Worm (Caenorhabditis elegans) whole organism, L3 larva: ENCODE measurements around the gene gpa-5.

Source experiments
- R02D3.7 ChIP-seq: fragments of 150-350 bp; optimal IDR thresholded peaks from 2 replicates; lab custom pipeline; 2014; ENCODE audit warnings: missing biosample characterization, missing genetic modification characterization
- ZK546.5 ChIP-seq: sonication (generic microtip); optimal IDR thresholded peaks from 2 replicates; lab custom pipeline; 2017; ENCODE audit warnings: missing biosample characterization, missing genetic modification characterization
- aly-2 ChIP-seq: fragments of 150-350 bp; optimal IDR thresholded peaks from 2 replicates; lab custom pipeline; 2014; ENCODE audit warnings: missing biosample characterization, missing genetic modification characterization
- ama-1 ChIP-seq: fragments of 150-350 bp; optimal IDR thresholded peaks from 2 replicates; lab custom pipeline; 2018
- ceh-16 ChIP-seq: sonication (generic microtip); optimal IDR thresholded peaks from 2 replicates; lab custom pipeline; 2017; ENCODE audit warnings: missing biosample characterization, missing genetic modification characterization
- ceh-28 ChIP-seq: fragments of 150-350 bp; optimal IDR thresholded peaks from 2 replicates; lab custom pipeline; 2014; ENCODE audit warnings: missing biosample characterization, missing genetic modification reagents, missing genetic modification characterization
- ceh-82 ChIP-seq: fragments of 150-350 bp; optimal IDR thresholded peaks from 2 replicates; lab custom pipeline; 2014; ENCODE audit warnings: missing biosample characterization, missing genetic modification characterization
- ceh-9 ChIP-seq: sonication (generic microtip); optimal IDR thresholded peaks from 2 replicates; lab custom pipeline; 2018; ENCODE audit warnings: missing biosample characterization, missing genetic modification characterization
- daf-12 ChIP-seq: fragments of 150-350 bp; optimal IDR thresholded peaks from 2 replicates; lab custom pipeline; 2014; ENCODE audit warnings: missing biosample characterization, missing genetic modification reagents, missing genetic modification characterization
- egl-27 ChIP-seq: sonication (generic microtip); optimal IDR thresholded peaks from 4 replicates; lab custom pipeline; 2017; ENCODE audit warnings: missing biosample characterization, missing genetic modification reagents, missing genetic modification characterization
- egl-5 ChIP-seq: fragments of 150-350 bp; optimal IDR thresholded peaks from 2 replicates; lab custom pipeline; 2017; ENCODE audit warnings: missing biosample characterization, missing genetic modification reagents, missing genetic modification characterization, inconsistent platforms
- elt-1 ChIP-seq: fragments of 150-350 bp; optimal IDR thresholded peaks from 2 replicates; lab custom pipeline; 2014; ENCODE audit warnings: missing biosample characterization, missing genetic modification characterization
- elt-2 ChIP-seq: sonication (generic microtip); optimal IDR thresholded peaks from 2 replicates; lab custom pipeline; 2016; ENCODE audit warnings: missing genetic modification reagents, mild to moderate bottlenecking, missing genetic modification characterization, missing compliant biosample characterization
- elt-3 ChIP-seq, 3 experiments: fragments of 150-350 bp in 1 of 3; sonication (generic microtip) in 2 of 3; optimal IDR thresholded peaks; 2 replicates in 2 of 3; 4 replicates in 1 of 3; lab custom pipeline; 2014 to 2017; ENCODE audit warnings: missing biosample characterization in 3 of 3, missing genetic modification characterization in 3 of 3
- eor-1 ChIP-seq, 2 experiments: fragments of 150-350 bp; optimal IDR thresholded peaks; 2 replicates each; lab custom pipeline; 2014 to 2018; ENCODE audit warnings: missing biosample characterization in 2 of 2, missing genetic modification characterization in 2 of 2
- fkh-10 ChIP-seq: sonication (generic microtip); optimal IDR thresholded peaks from 2 replicates; lab custom pipeline; 2017; ENCODE audit warnings: missing biosample characterization, missing genetic modification reagents, missing genetic modification characterization
- fkh-2 ChIP-seq: fragments of 150-350 bp; optimal IDR thresholded peaks from 2 replicates; lab custom pipeline; 2014; ENCODE audit warnings: missing biosample characterization, missing genetic modification reagents, missing genetic modification characterization
- fos-1 ChIP-seq: fragments of 150-350 bp; optimal IDR thresholded peaks from 2 replicates; lab custom pipeline; 2014; ENCODE audit warnings: missing biosample characterization, missing genetic modification characterization
- hmg-11 ChIP-seq: sonication (generic microtip); optimal IDR thresholded peaks from 2 replicates; lab custom pipeline; 2016; ENCODE audit warnings: missing genetic modification characterization, missing compliant biosample characterization
- jun-1 ChIP-seq: fragments of 150-350 bp; optimal IDR thresholded peaks from 2 replicates; lab custom pipeline; 2014; ENCODE audit warnings: missing biosample characterization, missing genetic modification reagents, missing genetic modification characterization
- lin-15B ChIP-seq: fragments of 150-350 bp; optimal IDR thresholded peaks from 2 replicates; lab custom pipeline; 2014; ENCODE audit warnings: missing biosample characterization, missing genetic modification characterization
- lin-39 ChIP-seq: fragments of 150-350 bp; optimal IDR thresholded peaks from 2 replicates; lab custom pipeline; 2018; ENCODE audit warnings: missing biosample characterization, missing genetic modification reagents, missing genetic modification characterization
- lsy-12 ChIP-seq: sonication (generic microtip); optimal IDR thresholded peaks from 2 replicates; lab custom pipeline; 2016; ENCODE audit warnings: mild to moderate bottlenecking, missing genetic modification characterization, missing compliant biosample characterization
- mdl-1 ChIP-seq: fragments of 150-350 bp; optimal IDR thresholded peaks from 2 replicates; lab custom pipeline; 2014; ENCODE audit warnings: missing biosample characterization, missing genetic modification characterization
- mml-1 ChIP-seq: fragments of 150-350 bp; sonication (generic microtip); optimal IDR thresholded peaks from 3 replicates; lab custom pipeline; 2014; ENCODE audit warnings: missing biosample characterization, missing genetic modification characterization
- nfya-1 ChIP-seq: sonication (generic microtip); optimal IDR thresholded peaks from 2 replicates; lab custom pipeline; 2017; ENCODE audit warnings: missing genetic modification characterization, mild to moderate bottlenecking, missing compliant biosample characterization, antibody characterized with exemption, moderate library complexity; ENCODE audit not compliant: insufficient read depth
- nhr-11 ChIP-seq: fragments of 150-350 bp; optimal IDR thresholded peaks from 2 replicates; lab custom pipeline; 2014; ENCODE audit warnings: missing biosample characterization, missing genetic modification characterization
- nhr-12 ChIP-seq: fragments of 150-350 bp; optimal IDR thresholded peaks from 2 replicates; lab custom pipeline; 2014; ENCODE audit warnings: missing biosample characterization, missing genetic modification characterization
- nhr-23 ChIP-seq: fragments of 150-350 bp; optimal IDR thresholded peaks from 2 replicates; lab custom pipeline; 2014; ENCODE audit warnings: missing biosample characterization, missing genetic modification reagents, missing genetic modification characterization
- nhr-237 ChIP-seq: fragments of 150-350 bp; optimal IDR thresholded peaks from 2 replicates; lab custom pipeline; 2014; ENCODE audit warnings: missing biosample characterization, missing genetic modification characterization
- nhr-25 ChIP-seq: sonication (generic microtip); optimal IDR thresholded peaks from 2 replicates; lab custom pipeline; 2017; ENCODE audit warnings: missing biosample characterization, missing genetic modification characterization
- nhr-28 ChIP-seq: fragments of 150-350 bp; optimal IDR thresholded peaks from 2 replicates; lab custom pipeline; 2014; ENCODE audit warnings: missing biosample characterization, missing genetic modification characterization
- nhr-43 ChIP-seq: sonication (generic microtip); optimal IDR thresholded peaks from 2 replicates; lab custom pipeline; 2016; ENCODE audit warnings: mild to moderate bottlenecking, missing genetic modification characterization, missing compliant biosample characterization; ENCODE audit not compliant: poor library complexity, severe bottlenecking
- nhr-67 ChIP-seq: fragments of 150-350 bp; optimal IDR thresholded peaks from 2 replicates; lab custom pipeline; 2014; ENCODE audit warnings: missing biosample characterization, missing genetic modification characterization
- nhr-76 ChIP-seq: fragments of 150-350 bp; sonication (generic microtip); optimal IDR thresholded peaks from 5 replicates; lab custom pipeline; 2014; ENCODE audit warnings: missing biosample characterization, missing genetic modification characterization
- nhr-77 ChIP-seq: fragments of 150-350 bp; optimal IDR thresholded peaks from 2 replicates; lab custom pipeline; 2014; ENCODE audit warnings: missing biosample characterization, missing genetic modification characterization
- pha-4 ChIP-seq: fragments of 150-350 bp; optimal IDR thresholded peaks from 2 replicates; lab custom pipeline; 2014; ENCODE audit warnings: missing biosample characterization, missing genetic modification reagents, missing genetic modification characterization
- pqm-1 ChIP-seq: fragments of 150-350 bp; optimal IDR thresholded peaks from 2 replicates; lab custom pipeline; 2017; ENCODE audit warnings: missing biosample characterization, missing genetic modification characterization, inconsistent platforms
- sea-2 ChIP-seq: fragments of 150-350 bp; sonication (generic microtip); optimal IDR thresholded peaks from 4 replicates; lab custom pipeline; 2014; ENCODE audit warnings: missing biosample characterization, missing genetic modification reagents, missing genetic modification characterization
- skn-1 ChIP-seq: fragments of 150-350 bp; optimal IDR thresholded peaks from 2 replicates; lab custom pipeline; 2014; ENCODE audit warnings: missing biosample characterization, missing genetic modification characterization
- snpc-4 ChIP-seq: fragments of 150-350 bp; optimal IDR thresholded peaks from 2 replicates; lab custom pipeline; 2014; ENCODE audit warnings: missing biosample characterization, missing genetic modification characterization
- tbx-2 ChIP-seq: sonication (generic microtip); optimal IDR thresholded peaks from 2 replicates; lab custom pipeline; 2016; ENCODE audit warnings: mild to moderate bottlenecking, missing genetic modification characterization, missing compliant biosample characterization
- unc-39 ChIP-seq: sonication (generic microtip); optimal IDR thresholded peaks from 4 replicates; lab custom pipeline; 2017; ENCODE audit warnings: missing biosample characterization, missing genetic modification characterization
- unc-62 ChIP-seq: fragments of 150-350 bp; sonication (generic microtip); optimal IDR thresholded peaks from 4 replicates; lab custom pipeline; 2014; ENCODE audit warnings: missing biosample characterization, missing genetic modification reagents, missing genetic modification characterization
- zag-1 ChIP-seq: fragments of 150-350 bp; optimal IDR thresholded peaks from 2 replicates; lab custom pipeline; 2014; ENCODE audit warnings: missing biosample characterization, missing genetic modification characterization
- ztf-11 ChIP-seq: fragments of 150-350 bp; optimal IDR thresholded peaks from 2 replicates; lab custom pipeline; 2014; ENCODE audit warnings: missing biosample characterization, missing genetic modification characterization
- ztf-4 ChIP-seq: fragments of 150-350 bp; optimal IDR thresholded peaks from 2 replicates; lab custom pipeline; 2014; ENCODE audit warnings: missing biosample characterization, missing genetic modification characterization

Gene gpa-5

DNA sequence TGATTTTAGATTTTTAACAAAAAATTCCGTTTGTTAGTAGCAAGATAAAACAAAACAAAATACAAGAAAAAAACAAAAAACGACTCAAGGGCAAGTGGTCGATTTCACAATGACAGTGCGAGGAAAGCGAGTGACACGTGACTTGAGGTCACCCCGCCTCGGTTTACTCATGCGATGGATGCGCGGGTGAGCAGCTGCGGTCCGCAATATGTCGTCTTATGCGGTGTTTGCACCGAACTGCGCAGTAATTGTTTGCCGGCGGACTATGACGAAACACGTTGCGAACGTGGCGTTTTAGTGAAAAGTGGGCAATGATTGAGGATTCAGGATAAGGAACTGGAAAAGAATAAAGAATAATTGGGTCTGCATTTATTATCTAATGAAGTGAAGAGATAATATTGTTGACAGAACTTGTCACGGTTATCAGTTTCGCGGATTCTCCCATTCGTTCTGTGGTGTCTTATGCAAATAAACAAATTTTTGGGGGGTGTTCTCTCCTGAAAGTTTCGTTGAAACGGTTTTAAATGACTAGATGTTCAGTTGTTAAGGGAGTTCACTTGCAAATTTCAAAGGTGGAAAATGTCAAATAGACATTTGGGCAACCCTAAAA, 49.4 kb downstream of the gpa-5 start:
- no peak for TF ChIP-seq aly-2
- no peak for TF ChIP-seq nhr-67 (tag; lab: Kevin White, UChicago)
- TF ChIP-seq egl-27, result no peak
- no peak for TF ChIP-seq fkh-10 (GFP tag; lab: Kevin White, UChicago)
- peak; percentile 55 for TF ChIP-seq mdl-1 (tag; lab: Kevin White, UChicago)
- no peak for TF ChIP-seq unc-39 (tag; lab: Kevin White, UChicago)
- no peak for TF ChIP-seq sea-2 (GFP tag; lab: Kevin White, UChicago)
- TF ChIP-seq tbx-2, result peak; percentile 26
- peak; percentile 88 for TF ChIP-seq nhr-25 (tag; lab: Kevin White, UChicago)
- TF ChIP-seq eor-1 (tag; optimal IDR thresholded peaks at IDR 0.05; lab: Kevin White, UChicago), result no peak
- no peak for TF ChIP-seq ama-1 (lab: Kevin White, UChicago)
- TF ChIP-seq ceh-28 (tag; lab: Kevin White, UChicago), result no peak
- TF ChIP-seq egl-5 (tag; lab: Kevin White, UChicago), result no peak
- no peak for TF ChIP-seq nhr-12
- TF ChIP-seq hmg-11, result peak; percentile 81
- TF ChIP-seq elt-1 (tag; lab: Kevin White, UChicago), result peak; percentile 38
- peak; percentile 26 for TF ChIP-seq lin-15B (tag; lab: Kevin White, UChicago)
- TF ChIP-seq ztf-4, result no peak
- peak; percentile 39 for TF ChIP-seq jun-1
- no peak for TF ChIP-seq fos-1 (tag; lab: Kevin White, UChicago)
- TF ChIP-seq ceh-16 (tag; lab: Kevin White, UChicago), result no peak
- no peak for TF ChIP-seq nhr-28 (tag; lab: Kevin White, UChicago)
- peak; percentile 66 for TF ChIP-seq lsy-12 (tag; lab: Kevin White, UChicago)
- peak; percentile 72 for TF ChIP-seq nfya-1 (tag; lab: Kevin White, UChicago)
- TF ChIP-seq zag-1, result no peak
- no peak for TF ChIP-seq ceh-82 (tag; lab: Kevin White, UChicago)
- TF ChIP-seq ZK546.5 (tag; lab: Kevin White, UChicago), result no peak
- no peak for TF ChIP-seq unc-62 (GFP tag; lab: Kevin White, UChicago)
- no peak for TF ChIP-seq daf-12
- no peak for TF ChIP-seq ztf-11 (tag; lab: Kevin White, UChicago)
- TF ChIP-seq skn-1 (tag; lab: Kevin White, UChicago), result peak; percentile 41
- TF ChIP-seq lin-39 (tag; lab: Kevin White, UChicago), result peak; percentile 77
- peak; percentile 10 for TF ChIP-seq snpc-4
- peak; percentile 69 for TF ChIP-seq pha-4 (tag; lab: Kevin White, UChicago)
- no peak for TF ChIP-seq fkh-2 (tag; lab: Kevin White, UChicago)
- peak; percentile 68 for TF ChIP-seq elt-2 (tag; lab: Kevin White, UChicago)
- no peak for TF ChIP-seq nhr-11
- TF ChIP-seq nhr-43, result peak; percentile 24
- TF ChIP-seq R02D3.7 (tag; lab: Kevin White, UChicago), result no peak
- no peak for TF ChIP-seq mml-1
- TF ChIP-seq pqm-1 (tag; lab: Kevin White, UChicago), result peak; percentile 4
- TF ChIP-seq nhr-76 (tag; lab: Kevin White, UChicago), result no peak
- TF ChIP-seq nhr-237 (tag; lab: Kevin White, UChicago), result no peak
- TF ChIP-seq nhr-77 (tag; lab: Kevin White, UChicago), result no peak
- peak; percentile 71 for TF ChIP-seq nhr-23 (tag; lab: Kevin White, UChicago)
- no peak for TF ChIP-seq elt-3 (tag; optimal IDR thresholded peaks at IDR 0.05; lab: Kevin White, UChicago)
- no peak for TF ChIP-seq ceh-9 (tag; lab: Kevin White, UChicago)
